Comparison of ENCODE assay signal across 3 fruit fly cellular contexts in genomic region chr3R:20955932-20956636, dm6.
TF ChIP-seq lines count a peak whose summit lies in the region.

No protein-coding gene starts in this region.

- no peak for TF ChIP-seq CTCF in whole organism, embryonic (GFP tag; optimal IDR thresholded peaks at IDR 0.05; lab: Kevin White, UChicago)

TF ChIP-seq in whole organism, adult, 20 proteins besides CTCF, POLR2A, EP300 and RAD21:
- TF ChIP-seq CG5204 (GFP tag; optimal IDR thresholded peaks at IDR 0.05; lab: Kevin White, UChicago), result no peak
- no peak for TF ChIP-seq pad (GFP tag; optimal IDR thresholded peaks at IDR 0.05; lab: Kevin White, UChicago)
- peak; percentile 36 for TF ChIP-seq kay (GFP tag; lab: Kevin White, UChicago; ENCODE audit: borderline replicate concordance)
TF ChIP-seq in whole organism, adult: peak in this region for 1.

TF ChIP-seq in whole organism, embryonic, 481 proteins besides CTCF, POLR2A, EP300 and RAD21 (continues in another document):
- no peak for TF ChIP-seq pum (GFP tag; optimal IDR thresholded peaks at IDR 0.05; lab: Kevin White, UChicago)
- no peak for TF ChIP-seq CG10431 (GFP tag; optimal IDR thresholded peaks at IDR 0.05; lab: Kevin White, UChicago)
- peak; percentile 65 for TF ChIP-seq sens (GFP tag; lab: Kevin White, UChicago)
- TF ChIP-seq Jarid2 (GFP tag; optimal IDR thresholded peaks at IDR 0.05; lab: Kevin White, UChicago), result no peak
- TF ChIP-seq NC2β (GFP tag; optimal IDR thresholded peaks at IDR 0.05; lab: Kevin White, UChicago), result no peak
- TF ChIP-seq ci (GFP tag; IDR thresholded peaks at IDR 0.05; lab: Robert Waterston, UW), result no peak
- no peak for TF ChIP-seq NC2α (GFP tag; optimal IDR thresholded peaks at IDR 0.05; lab: Kevin White, UChicago)
- TF ChIP-seq CG15479 (GFP tag; optimal IDR thresholded peaks at IDR 0.05; lab: Kevin White, UChicago), result no peak
- TF ChIP-seq CG1602 (GFP tag; optimal IDR thresholded peaks at IDR 0.05; lab: Kevin White, UChicago), result no peak
- TF ChIP-seq wdn (GFP tag; IDR thresholded peaks at IDR 0.05; lab: Robert Waterston, UW), result no peak
- TF ChIP-seq CG2202 (tag; optimal IDR thresholded peaks at IDR 0.05; lab: Kevin White, UChicago), result no peak
- TF ChIP-seq MBD-R2 (GFP tag; IDR thresholded peaks at IDR 0.05; lab: Robert Waterston, UW), result peak; percentile 9; the same call in 1 of the 2 replicates
- TF ChIP-seq gro (GFP tag; optimal IDR thresholded peaks at IDR 0.05; lab: Kevin White, UChicago), result no peak
- no peak for TF ChIP-seq CG31365 (tag; optimal IDR thresholded peaks at IDR 0.05; lab: Kevin White, UChicago)
- no peak for TF ChIP-seq CG12299 (tag; optimal IDR thresholded peaks at IDR 0.05; lab: Kevin White, UChicago)
- TF ChIP-seq pros (GFP tag; optimal IDR thresholded peaks at IDR 0.05; lab: Kevin White, UChicago), result no peak
- no peak for TF ChIP-seq CG34422 (GFP tag; IDR thresholded peaks at IDR 0.05; lab: Robert Waterston, UW)
- no peak for TF ChIP-seq bowl (GFP tag; IDR thresholded peaks at IDR 0.05; lab: Robert Waterston, UW)
- no peak for TF ChIP-seq run (tag; optimal IDR thresholded peaks at IDR 0.05; lab: Kevin White, UChicago)
- no peak for TF ChIP-seq z (GFP tag; IDR thresholded peaks at IDR 0.05; lab: Robert Waterston, UW)
- no peak for TF ChIP-seq CG17802 (tag; optimal IDR thresholded peaks at IDR 0.05; lab: Kevin White, UChicago)
- peak in 1 of 2 experiments; percentile 26 for TF ChIP-seq Hr51 (GFP tag; optimal IDR thresholded peaks at IDR 0.05; lab: Kevin White, UChicago)
- no peak for TF ChIP-seq CG15011 (GFP tag; optimal IDR thresholded peaks at IDR 0.05; lab: Kevin White, UChicago)
- TF ChIP-seq Rfx (GFP tag; IDR thresholded peaks at IDR 0.05; lab: Robert Waterston, UW), result no peak
- TF ChIP-seq zen2 (GFP tag; IDR thresholded peaks at IDR 0.05; lab: Robert Waterston, UW; ENCODE audit: partially characterized antibody), result no peak
- no peak for TF ChIP-seq HLH4C (GFP tag; IDR thresholded peaks at IDR 0.05; lab: Robert Waterston, UW; ENCODE audit: partially characterized antibody)
- peak; percentile 44 for TF ChIP-seq Hand (GFP tag; optimal IDR thresholded peaks at IDR 0.05; lab: Kevin White, UChicago)
- peak; percentile 30 for TF ChIP-seq Hmr (GFP tag; optimal IDR thresholded peaks at IDR 0.05; lab: Kevin White, UChicago)
- no peak for TF ChIP-seq bbx (GFP tag; IDR thresholded peaks at IDR 0.05; lab: Robert Waterston, UW; ENCODE audit: partially characterized antibody)
- TF ChIP-seq Sox102F (GFP tag; optimal IDR thresholded peaks at IDR 0.05; lab: Kevin White, UChicago), result peak; percentile 4
- TF ChIP-seq mirr (GFP tag; optimal IDR thresholded peaks at IDR 0.05; lab: Kevin White, UChicago), result no peak
- TF ChIP-seq CG8478 (optimal IDR thresholded peaks at IDR 0.05; lab: Kevin White, UChicago), result no peak
- no peak for TF ChIP-seq Hey (tag; optimal IDR thresholded peaks at IDR 0.05; lab: Kevin White, UChicago)
- no peak for TF ChIP-seq CG17829 (tag; optimal IDR thresholded peaks at IDR 0.05; lab: Kevin White, UChicago)
- TF ChIP-seq Ets65A (GFP tag; lab: Kevin White, UChicago), result peak; percentile 29
- no peak for TF ChIP-seq eyg (GFP tag; optimal IDR thresholded peaks at IDR 0.05; lab: Kevin White, UChicago)
- TF ChIP-seq CG8924 (tag; optimal IDR thresholded peaks at IDR 0.05; lab: Kevin White, UChicago), result no peak
- no peak for TF ChIP-seq da (GFP tag; optimal IDR thresholded peaks at IDR 0.05; lab: Kevin White, UChicago)
- TF ChIP-seq Bgb (GFP tag; IDR thresholded peaks at IDR 0.05; lab: Robert Waterston, UW; ENCODE audit: partially characterized antibody), result no peak
- TF ChIP-seq CG30403 (GFP tag; optimal IDR thresholded peaks at IDR 0.05; lab: Kevin White, UChicago), result peak; percentile 2
- no peak for TF ChIP-seq ac (GFP tag; optimal IDR thresholded peaks at IDR 0.05; lab: Kevin White, UChicago)
- TF ChIP-seq pnt (GFP tag; optimal IDR thresholded peaks at IDR 0.05; lab: Kevin White, UChicago), result no peak
- TF ChIP-seq eve (GFP tag; optimal IDR thresholded peaks at IDR 0.05; lab: Kevin White, UChicago), result peak in 1 of 2 experiments; percentile 68
- no peak for TF ChIP-seq H15 (GFP tag; IDR thresholded peaks at IDR 0.05; lab: Robert Waterston, UW)
- no peak for TF ChIP-seq ara (GFP tag; IDR thresholded peaks at IDR 0.05; lab: Robert Waterston, UW)
- no peak for TF ChIP-seq CG13624 (GFP tag; optimal IDR thresholded peaks at IDR 0.05; lab: Kevin White, UChicago)

TF ChIP-seq in whole organism, prepupa, 60 proteins besides CTCF, POLR2A, EP300 and RAD21:
- TF ChIP-seq Sox14 (GFP tag; optimal IDR thresholded peaks at IDR 0.05; lab: Kevin White, UChicago) (no peak), Eip78C (GFP tag; lab: Kevin White, UChicago) (peak; percentile 5), CG32006 (GFP tag; optimal IDR thresholded peaks at IDR 0.05; lab: Kevin White, UChicago) (no peak), cyc (GFP tag; optimal IDR thresholded peaks at IDR 0.05; lab: Kevin White, UChicago) (no peak), Ets96B (tag; optimal IDR thresholded peaks at IDR 0.05; lab: Kevin White, UChicago) (no peak), CG11902 (GFP tag; optimal IDR thresholded peaks at IDR 0.05; lab: Kevin White, UChicago) (no peak), eg (GFP tag; IDR thresholded peaks at IDR 0.05; lab: Robert Waterston, UW) (no peak)
TF ChIP-seq in whole organism, prepupa: peak in this region for 1.
